Fruit fly (Drosophila melanogaster) whole organism, embryonic: Measurements from ENCODE around the gene Or67a.

ENCODE experiments used
- Antp ChIP-seq: fragments of 200-800 bp; sonication (Bioruptor generic); optimal IDR thresholded peaks from 3 replicates; lab custom pipeline; 2016; ENCODE audit warnings: missing biosample characterization, missing genetic modification characterization
- CG10654 ChIP-seq: fragments of 200-800 bp; sonication (Bioruptor generic); optimal IDR thresholded peaks from 2 replicates; lab custom pipeline; 2016; ENCODE audit warnings: missing biosample characterization, missing genetic modification characterization
- CG11560 ChIP-seq: fragments of 200-800 bp; sonication (Bioruptor generic); IDR thresholded peaks from 3 replicates; pipeline ENCODE4 v1.3.6; 2022; ENCODE audit warnings: missing biosample characterization, missing genetic modification characterization
- CG11723 ChIP-seq: fragments of 200-800 bp; sonication (Bioruptor generic); optimal IDR thresholded peaks from 2 replicates; lab custom pipeline; 2017; ENCODE audit warnings: missing biosample characterization, mild to moderate bottlenecking, missing genetic modification characterization
- CG13123 ChIP-seq: fragments of 200-800 bp; sonication (Bioruptor generic); optimal IDR thresholded peaks from 2 replicates; lab custom pipeline; 2016; ENCODE audit warnings: missing biosample characterization, missing genetic modification characterization
- CG13287 ChIP-seq: fragments of 200-800 bp; sonication (Bioruptor generic); IDR thresholded peaks from 2 replicates; pipeline ENCODE4 v1.3.6; 2022; ENCODE audit warnings: missing biosample characterization, missing genetic modification characterization; ENCODE audit not compliant: partially characterized antibody
- CG16779 ChIP-seq: fragments of 200-800 bp; sonication (Bioruptor generic); IDR thresholded peaks from 2 replicates; pipeline ENCODE4 v1.3.6; 2022; ENCODE audit warnings: missing biosample characterization, missing genetic modification characterization
- CG17385 ChIP-seq: fragments of 200-800 bp; sonication (Bioruptor generic); optimal IDR thresholded peaks from 3 replicates; lab custom pipeline; 2018; ENCODE audit warnings: missing biosample characterization, mild to moderate bottlenecking, missing genetic modification characterization
- CG1792 ChIP-seq: fragments of 200-800 bp; sonication (Bioruptor generic); optimal IDR thresholded peaks from 2 replicates; lab custom pipeline; 2016; ENCODE audit warnings: missing biosample characterization, missing genetic modification characterization
- CG18599 ChIP-seq: fragments of 200-800 bp; sonication (Bioruptor generic); optimal IDR thresholded peaks from 3 replicates; lab custom pipeline; 2017; ENCODE audit warnings: missing biosample characterization, missing genetic modification characterization, mild to moderate bottlenecking, moderate library complexity, missing genetic modification reagents
- CG2712 ChIP-seq: fragments of 200-800 bp; optimal IDR thresholded peaks from 3 replicates; lab custom pipeline; 2019; ENCODE audit warnings: missing biosample characterization, mild to moderate bottlenecking, missing genetic modification characterization, moderate library complexity
- CG2875 ChIP-seq: fragments of 200-800 bp; sonication (Bioruptor generic); optimal IDR thresholded peaks from 2 replicates; lab custom pipeline; 2017; ENCODE audit warnings: missing biosample characterization, mild to moderate bottlenecking, missing genetic modification characterization, missing genetic modification reagents
- CG2889 ChIP-seq: fragments of 200-800 bp; sonication (Bioruptor generic); IDR thresholded peaks from 3 replicates; pipeline ENCODE4 v1.3.6; 2022; ENCODE audit warnings: missing biosample characterization, missing genetic modification characterization
- CG4617 ChIP-seq: fragments of 200-800 bp; sonication (Bioruptor generic); optimal IDR thresholded peaks from 3 replicates; lab custom pipeline; 2016; ENCODE audit warnings: missing biosample characterization, missing genetic modification characterization, borderline replicate concordance
- CG6175 ChIP-seq: fragments of 200-800 bp; sonication (Bioruptor generic); IDR thresholded peaks from 3 replicates; pipeline ENCODE4 v1.3.6; 2022; ENCODE audit warnings: missing biosample characterization, missing genetic modification characterization
- CG7963 ChIP-seq: fragments of 200-800 bp; sonication (Bioruptor generic); IDR thresholded peaks from 3 replicates; pipeline ENCODE4 v1.3.6; 2022; ENCODE audit warnings: missing biosample characterization, missing genetic modification characterization; ENCODE audit not compliant: partially characterized antibody
- CG9932 ChIP-seq: fragments of 200-800 bp; sonication (Bioruptor generic); IDR thresholded peaks from 2 replicates; pipeline ENCODE4 v1.3.6; 2022; ENCODE audit warnings: missing biosample characterization, missing genetic modification characterization
- D ChIP-seq, 2 experiments: fragments of 200-800 bp in 1 of 2; fragments of >200 bp in 1 of 2; sonication (Bioruptor generic) in 1 of 2; optimal IDR thresholded peaks; 2 replicates in 1 of 2; 3 replicates in 1 of 2; lab custom pipeline; 2017; ENCODE audit warnings: mild to moderate bottlenecking in 1 of 2, missing biosample characterization in 1 of 2, missing genetic modification characterization in 1 of 2, missing genetic modification reagents in 1 of 2
- Fer1 ChIP-seq: fragments of 200-800 bp; sonication (Bioruptor generic); optimal IDR thresholded peaks from 2 replicates; lab custom pipeline; 2017; ENCODE audit warnings: missing biosample characterization, mild to moderate bottlenecking, missing genetic modification characterization
- H15 ChIP-seq: fragments of 200-800 bp; sonication (Bioruptor generic); IDR thresholded peaks from 3 replicates; pipeline ENCODE4 v1.3.6; 2022; ENCODE audit warnings: missing biosample characterization, missing genetic modification characterization
- Hey ChIP-seq: fragments of 200-800 bp; sonication (Bioruptor generic); optimal IDR thresholded peaks from 3 replicates; lab custom pipeline; 2018; ENCODE audit warnings: missing biosample characterization, mild to moderate bottlenecking, missing genetic modification characterization
- Jarid2 ChIP-seq: fragments of 200-800 bp; sonication (Bioruptor generic); optimal IDR thresholded peaks from 3 replicates; lab custom pipeline; 2017; ENCODE audit warnings: mild to moderate bottlenecking, missing biosample characterization, missing genetic modification reagents, missing genetic modification characterization
- Kr ChIP-seq: fragments of 200-800 bp; sonication (Bioruptor generic); optimal IDR thresholded peaks from 2 replicates; lab custom pipeline; 2017; ENCODE audit warnings: missing biosample characterization, mild to moderate bottlenecking, missing genetic modification characterization
- NFAT ChIP-seq: fragments of 200-800 bp; sonication (Bioruptor generic); IDR thresholded peaks from 2 replicates; pipeline ENCODE4 v1.3.6; 2022; ENCODE audit warnings: missing biosample characterization, missing genetic modification characterization
- Neu2 ChIP-seq: fragments of 200-800 bp; sonication (Bioruptor generic); optimal IDR thresholded peaks from 3 replicates; lab custom pipeline; 2016; ENCODE audit warnings: missing biosample characterization, missing genetic modification characterization, borderline replicate concordance
- Oli ChIP-seq: fragments of 200-800 bp; sonication (Bioruptor generic); optimal IDR thresholded peaks from 2 replicates; lab custom pipeline; 2018; ENCODE audit warnings: missing biosample characterization, mild to moderate bottlenecking, missing genetic modification characterization, moderate library complexity
- Pdp1 ChIP-seq, 2 experiments: fragments of 200-800 bp; sonication (Bioruptor generic); optimal IDR thresholded peaks; 3 replicates each; lab custom pipeline; 2016; ENCODE audit warnings: missing biosample characterization in 2 of 2, missing genetic modification characterization in 2 of 2, mild to moderate bottlenecking in 1 of 2, moderate library complexity in 1 of 2
- Trl ChIP-seq, 3 experiments: fragments of >200 bp in 2 of 3; fragments of 200-800 bp in 1 of 3; sonication (Bioruptor generic) in 1 of 3; optimal IDR thresholded peaks; 2 replicates in 1 of 3; 3 replicates in 2 of 3; lab custom pipeline; 2016 to 2017; ENCODE audit warnings: missing biosample characterization in 1 of 3, missing genetic modification characterization in 1 of 3
- ash1 ChIP-seq: fragments of 200-800 bp; sonication (Bioruptor generic); optimal IDR thresholded peaks from 2 replicates; lab custom pipeline; 2018; ENCODE audit warnings: missing biosample characterization, mild to moderate bottlenecking, missing genetic modification characterization
- az2 ChIP-seq: fragments of 200-800 bp; sonication (Bioruptor generic); optimal IDR thresholded peaks from 3 replicates; lab custom pipeline; 2016; ENCODE audit warnings: missing biosample characterization, missing genetic modification characterization
- ci ChIP-seq: fragments of 200-800 bp; sonication (Bioruptor generic); IDR thresholded peaks from 3 replicates; pipeline ENCODE4 v1.3.6; 2022; ENCODE audit warnings: missing biosample characterization, missing genetic modification characterization
- ems ChIP-seq: fragments of 200-800 bp; sonication (Bioruptor generic); optimal IDR thresholded peaks from 3 replicates; lab custom pipeline; 2016; ENCODE audit warnings: missing biosample characterization, missing genetic modification characterization
- gce ChIP-seq: fragments of 200-800 bp; sonication (Bioruptor generic); IDR thresholded peaks from 3 replicates; pipeline ENCODE4 v1.3.6; 2022; ENCODE audit warnings: missing biosample characterization, missing genetic modification characterization
- gfzf ChIP-seq: fragments of 200-800 bp; sonication (Bioruptor generic); optimal IDR thresholded peaks from 2 replicates; lab custom pipeline; 2016; ENCODE audit warnings: missing biosample characterization, mild to moderate bottlenecking, missing genetic modification characterization, moderate library complexity
- gsb ChIP-seq: fragments of 200-800 bp; sonication (Bioruptor generic); IDR thresholded peaks from 2 replicates; pipeline ENCODE4 v1.3.6; 2022; ENCODE audit warnings: missing biosample characterization, missing genetic modification characterization
- inv ChIP-seq: fragments of 200-800 bp; sonication (Bioruptor generic); IDR thresholded peaks from 2 replicates; pipeline ENCODE4 v1.3.6; 2022; ENCODE audit warnings: missing biosample characterization, missing genetic modification characterization; ENCODE audit not compliant: partially characterized antibody
- kay ChIP-seq: fragments of 200-800 bp; sonication (Bioruptor generic); optimal IDR thresholded peaks from 2 replicates; lab custom pipeline; 2016; ENCODE audit warnings: missing biosample characterization, missing genetic modification characterization
- lbe ChIP-seq: fragments of 200-800 bp; sonication (Bioruptor generic); optimal IDR thresholded peaks from 2 replicates; lab custom pipeline; 2016; ENCODE audit warnings: missing biosample characterization, mild to moderate bottlenecking, missing genetic modification characterization
- lola ChIP-seq, 3 experiments: fragments of >200 bp in 2 of 3; fragments of 200-800 bp in 1 of 3; sonication (Bioruptor generic) in 1 of 3; optimal IDR thresholded peaks; 2 replicates each; lab custom pipeline; 2017 to 2019; ENCODE audit warnings: missing biosample characterization in 3 of 3, missing genetic modification characterization in 3 of 3, mild to moderate bottlenecking in 1 of 3, moderate library complexity in 1 of 3
- nau ChIP-seq: fragments of 200-800 bp; sonication (Bioruptor generic); optimal IDR thresholded peaks from 3 replicates; lab custom pipeline; 2017; ENCODE audit warnings: missing biosample characterization, mild to moderate bottlenecking, missing genetic modification characterization, missing genetic modification reagents
- odd ChIP-seq: fragments of 200-800 bp; sonication (Bioruptor generic); optimal IDR thresholded peaks from 2 replicates; lab custom pipeline; 2017; ENCODE audit warnings: missing biosample characterization, mild to moderate bottlenecking, missing genetic modification characterization
- onecut ChIP-seq: fragments of 200-800 bp; sonication (Bioruptor generic); IDR thresholded peaks from 2 replicates; pipeline ENCODE4 v1.3.6; 2022; ENCODE audit warnings: missing biosample characterization, missing genetic modification characterization
- pzg ChIP-seq: fragments of 200-800 bp; sonication (Bioruptor generic); optimal IDR thresholded peaks from 3 replicates; lab custom pipeline; 2018; ENCODE audit warnings: missing biosample characterization, mild to moderate bottlenecking, missing genetic modification characterization, moderate library complexity
- repo ChIP-seq: fragments of 200-800 bp; sonication (Bioruptor generic); optimal IDR thresholded peaks from 2 replicates; lab custom pipeline; 2016; ENCODE audit warnings: missing biosample characterization, missing genetic modification characterization
- sd ChIP-seq: fragments of 200-800 bp; sonication (Bioruptor generic); optimal IDR thresholded peaks from 3 replicates; lab custom pipeline; 2018; ENCODE audit warnings: missing biosample characterization, mild to moderate bottlenecking, missing genetic modification characterization, moderate library complexity
- seq ChIP-seq: fragments of 200-800 bp; sonication (Bioruptor generic); IDR thresholded peaks from 2 replicates; pipeline ENCODE4 v1.3.6; 2022; ENCODE audit warnings: missing biosample characterization, missing genetic modification characterization
- sr ChIP-seq: fragments of 200-800 bp; sonication (Bioruptor generic); IDR thresholded peaks from 3 replicates; pipeline ENCODE4 v1.3.6; 2022; ENCODE audit warnings: missing biosample characterization, missing genetic modification characterization
- trh ChIP-seq: fragments of 200-800 bp; sonication (Bioruptor generic); optimal IDR thresholded peaks from 2 replicates; lab custom pipeline; 2016; ENCODE audit warnings: missing biosample characterization, missing genetic modification characterization
- yki ChIP-seq: fragments of >200 bp; optimal IDR thresholded peaks from 3 replicates; lab custom pipeline; 2018
- zen2 ChIP-seq: fragments of 200-800 bp; sonication (Bioruptor generic); IDR thresholded peaks from 3 replicates; pipeline ENCODE4 v1.3.6; 2022; ENCODE audit warnings: missing biosample characterization, missing genetic modification characterization; ENCODE audit not compliant: partially characterized antibody

Gene Or67a

DNA sequence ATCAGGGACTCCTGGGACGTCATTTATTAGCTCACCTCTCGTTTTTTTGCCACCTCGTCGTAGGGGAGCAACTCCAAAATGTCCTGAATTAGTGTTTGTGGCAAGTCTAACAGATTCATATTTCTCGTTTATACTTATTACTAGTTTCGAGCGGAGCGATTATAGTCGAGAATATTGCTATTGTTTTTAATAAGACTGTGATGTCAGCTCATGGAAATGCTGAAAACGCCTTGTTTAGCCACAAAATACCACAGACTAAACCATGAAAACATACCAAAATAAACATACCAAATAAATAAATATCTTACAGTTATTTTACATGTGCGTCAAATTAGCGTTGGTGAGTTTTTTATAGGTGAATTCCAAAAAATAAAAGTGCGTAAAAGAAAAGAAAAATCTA, 41.3 kb upstream of the Or67a start, which contains the start of gene pall (continued):
- no peak for TF ChIP-seq Trl (optimal IDR thresholded peaks at IDR 0.05; lab: Kevin White, UChicago)
- no peak for TF ChIP-seq Trl (GFP tag; optimal IDR thresholded peaks at IDR 0.05; lab: Kevin White, UChicago)
- no peak for TF ChIP-seq Oli (tag; lab: Kevin White, UChicago)
- no peak for TF ChIP-seq lola (GFP tag; optimal IDR thresholded peaks at IDR 0.05; lab: Kevin White, UChicago)
- no peak for TF ChIP-seq CG17385 (GFP tag; lab: Kevin White, UChicago)
- no peak for TF ChIP-seq CG2875 (GFP tag; lab: Kevin White, UChicago)
- TF ChIP-seq CG9932 = no peak
- no peak for TF ChIP-seq NFAT (GFP tag; lab: Robert Waterston, UW)
- TF ChIP-seq ci = no peak; the same call in 2 of the 3 replicates
- no peak for TF ChIP-seq Antp (GFP tag; lab: Kevin White, UChicago)
- TF ChIP-seq CG16779 (GFP tag; lab: Robert Waterston, UW) = no peak
- TF ChIP-seq repo (GFP tag; lab: Kevin White, UChicago) = no peak
- no peak for TF ChIP-seq ems (GFP tag; lab: Kevin White, UChicago)
- no peak for TF ChIP-seq CG1792 (GFP tag; lab: Kevin White, UChicago)
- no peak for TF ChIP-seq odd
- TF ChIP-seq Jarid2 (GFP tag; lab: Kevin White, UChicago) = no peak
- TF ChIP-seq Neu2 (GFP tag; lab: Kevin White, UChicago) = no peak
- no peak for TF ChIP-seq seq
- no peak for TF ChIP-seq az2 (GFP tag; lab: Kevin White, UChicago)
- TF ChIP-seq ash1 (GFP tag; lab: Kevin White, UChicago) = no peak
- no peak for TF ChIP-seq gsb (GFP tag; lab: Robert Waterston, UW)
- TF ChIP-seq CG2712 (tag; lab: Kevin White, UChicago) = peak; percentile 36
- TF ChIP-seq zen2 (GFP tag; lab: Robert Waterston, UW) = no peak
- no peak for TF ChIP-seq Hey (tag; lab: Kevin White, UChicago)
- no peak for TF ChIP-seq kay
- peak; percentile 34 for TF ChIP-seq Fer1 (GFP tag; lab: Kevin White, UChicago)
- TF ChIP-seq CG10654 (GFP tag; lab: Kevin White, UChicago) = no peak
- TF ChIP-seq CG4617 (GFP tag; lab: Kevin White, UChicago) = peak; percentile 77
- TF ChIP-seq CG2889 (GFP tag; lab: Robert Waterston, UW) = no peak
- TF ChIP-seq CG7963 (GFP tag; lab: Robert Waterston, UW) = no peak
- TF ChIP-seq trh = no peak
- TF ChIP-seq CG18599 (GFP tag; lab: Kevin White, UChicago) = no peak
- no peak for TF ChIP-seq D (optimal IDR thresholded peaks at IDR 0.05; lab: Kevin White, UChicago)
- TF ChIP-seq D (GFP tag; optimal IDR thresholded peaks at IDR 0.05; lab: Kevin White, UChicago) = no peak
- no peak for TF ChIP-seq Kr (GFP tag; lab: Kevin White, UChicago)
- TF ChIP-seq pzg = peak; percentile 86
- TF ChIP-seq gce = no peak
- TF ChIP-seq CG11723 (GFP tag; lab: Kevin White, UChicago) = no peak
- no peak for TF ChIP-seq lbe (GFP tag; lab: Kevin White, UChicago)
- no peak for TF ChIP-seq inv (GFP tag; lab: Robert Waterston, UW)
- no peak for TF ChIP-seq sd (tag; lab: Kevin White, UChicago)
- TF ChIP-seq nau (GFP tag; lab: Kevin White, UChicago) = no peak
- no peak for TF ChIP-seq yki (lab: Kevin White, UChicago)
- TF ChIP-seq CG6175 (GFP tag; lab: Robert Waterston, UW) = no peak
- TF ChIP-seq gfzf (GFP tag; lab: Kevin White, UChicago) = peak; percentile 92
- TF ChIP-seq CG13287 (GFP tag; lab: Robert Waterston, UW) = peak; percentile 54; the same call in 1 of the 2 replicates
- TF ChIP-seq CG11560 (tag; lab: Robert Waterston, UW) = no peak
- peak in 1 of 2 experiments; percentile 18 for TF ChIP-seq Pdp1 (GFP tag; optimal IDR thresholded peaks at IDR 0.05; lab: Kevin White, UChicago)
- no peak for TF ChIP-seq H15 (GFP tag; lab: Robert Waterston, UW)
- no peak for TF ChIP-seq sr (GFP tag; lab: Robert Waterston, UW)
- no peak for TF ChIP-seq CG13123 (GFP tag; lab: Kevin White, UChicago)
- no peak for TF ChIP-seq onecut
